Fruit fly (Drosophila melanogaster) whole organism, embryonic: ENCODE data around the gene rno.

ENCODE experiments used
- CG4730 ChIP-seq: fragments of 200-800 bp; sonication (Bioruptor generic); IDR thresholded peaks from 2 replicates; pipeline ENCODE4 v1.3.6; 2022; ENCODE audit warnings: missing biosample characterization, missing genetic modification characterization
- Fer1 ChIP-seq: fragments of 200-800 bp; sonication (Bioruptor generic); optimal IDR thresholded peaks from 2 replicates; lab custom pipeline; 2017; ENCODE audit warnings: missing biosample characterization, mild to moderate bottlenecking, missing genetic modification characterization
- Nf-YC ChIP-seq: fragments of 200-800 bp; optimal IDR thresholded peaks from 3 replicates; lab custom pipeline; 2019; ENCODE audit warnings: missing biosample characterization, mild to moderate bottlenecking, missing genetic modification characterization, moderate library complexity
- Rfx ChIP-seq: fragments of 200-800 bp; sonication (Bioruptor generic); IDR thresholded peaks from 2 replicates; pipeline ENCODE4 v1.3.6; 2022; ENCODE audit warnings: missing biosample characterization, missing genetic modification characterization
- bab2 ChIP-seq: fragments of 200-800 bp; sonication (Bioruptor generic); optimal IDR thresholded peaks from 2 replicates; lab custom pipeline; 2016; ENCODE audit warnings: missing biosample characterization, missing genetic modification characterization
- cas ChIP-seq: fragments of 200-800 bp; sonication (Bioruptor generic); IDR thresholded peaks from 2 replicates; pipeline ENCODE4 v1.3.6; 2022; ENCODE audit warnings: missing biosample characterization, missing genetic modification characterization
- kah ChIP-seq: fragments of 200-800 bp; sonication (Bioruptor generic); optimal IDR thresholded peaks from 2 replicates; lab custom pipeline; 2018; ENCODE audit warnings: missing biosample characterization, mild to moderate bottlenecking, missing genetic modification characterization
- lola ChIP-seq, 3 experiments: fragments of >200 bp in 2 of 3; fragments of 200-800 bp in 1 of 3; sonication (Bioruptor generic) in 1 of 3; optimal IDR thresholded peaks; 2 replicates each; lab custom pipeline; 2017 to 2019; ENCODE audit warnings: missing biosample characterization in 3 of 3, missing genetic modification characterization in 3 of 3, mild to moderate bottlenecking in 1 of 3, moderate library complexity in 1 of 3
- nmo ChIP-seq: fragments of 200-800 bp; sonication (Bioruptor generic); optimal IDR thresholded peaks from 2 replicates; lab custom pipeline; 2018; ENCODE audit warnings: missing biosample characterization, mild to moderate bottlenecking, missing genetic modification characterization, moderate library complexity

DNA sequence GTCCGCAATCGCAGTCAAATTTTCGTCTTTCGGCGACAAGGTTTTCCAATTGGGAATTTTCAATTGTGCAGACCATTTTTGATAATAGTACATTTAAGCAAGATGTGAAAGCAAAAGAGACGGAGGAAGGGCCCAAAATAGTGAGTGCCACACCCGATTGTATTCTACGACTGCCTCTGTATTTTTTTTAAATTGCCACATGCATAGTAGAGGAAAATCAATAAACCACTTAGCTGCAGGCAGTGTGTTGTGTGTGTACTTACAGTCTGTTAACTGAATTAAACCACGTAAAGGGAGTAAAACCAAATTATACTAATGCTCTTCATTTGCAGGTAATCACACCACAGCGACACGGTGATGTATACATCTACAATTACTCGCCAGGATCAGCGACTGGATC lies 27.8 kb downstream of the rno start:
- TF ChIP-seq Fer1 (no peak), Nf-YC (no peak), kah (GFP tag; lab: Kevin White, UChicago) (no peak), CG4730 (GFP tag; lab: Robert Waterston, UW) (no peak), cas (GFP tag; lab: Robert Waterston, UW) (no peak), bab2 (no peak), nmo (no peak), lola (GFP tag; optimal IDR thresholded peaks at IDR 0.05; lab: Kevin White, UChicago) (no peak), Rfx (no peak)
